Fruit fly (Drosophila melanogaster) whole organism, embryonic: ENCODE measurements around the gene CHES-1-like.

ENCODE experiments used
- BtbVII ChIP-seq: fragments of 200-800 bp; sonication (Bioruptor generic); optimal IDR thresholded peaks from 3 replicates; lab custom pipeline; 2017; ENCODE audit warnings: missing biosample characterization, mild to moderate bottlenecking, missing genetic modification characterization
- CG1024 ChIP-seq: fragments of 200-800 bp; sonication (Bioruptor generic); IDR thresholded peaks from 2 replicates; pipeline ENCODE4 v1.3.6; 2022; ENCODE audit warnings: missing biosample characterization, missing genetic modification characterization
- CG10462 ChIP-seq: fragments of 200-800 bp; sonication (Bioruptor generic); optimal IDR thresholded peaks from 2 replicates; lab custom pipeline; 2016; ENCODE audit warnings: missing biosample characterization, missing genetic modification characterization
- CG12071 ChIP-seq: fragments of 200-800 bp; sonication (Bioruptor generic); optimal IDR thresholded peaks from 3 replicates; lab custom pipeline; 2018; ENCODE audit warnings: missing biosample characterization, mild to moderate bottlenecking, missing genetic modification characterization
- CG12299 ChIP-seq: fragments of 200-800 bp; sonication (Bioruptor generic); optimal IDR thresholded peaks from 2 replicates; lab custom pipeline; 2018; ENCODE audit warnings: missing biosample characterization, mild to moderate bottlenecking, missing genetic modification characterization
- CG13123 ChIP-seq: fragments of 200-800 bp; sonication (Bioruptor generic); optimal IDR thresholded peaks from 2 replicates; lab custom pipeline; 2016; ENCODE audit warnings: missing biosample characterization, missing genetic modification characterization
- CG15011 ChIP-seq: fragments of 200-800 bp; sonication (Bioruptor generic); optimal IDR thresholded peaks from 3 replicates; lab custom pipeline; 2018; ENCODE audit warnings: missing biosample characterization, mild to moderate bottlenecking, missing genetic modification characterization
- CG1603 ChIP-seq: fragments of 200-800 bp; sonication (Bioruptor generic); optimal IDR thresholded peaks from 2 replicates; lab custom pipeline; 2019; ENCODE audit warnings: missing biosample characterization, mild to moderate bottlenecking, missing genetic modification characterization, moderate library complexity
- CG2116 ChIP-seq: fragments of 200-800 bp; sonication (Bioruptor generic); optimal IDR thresholded peaks from 3 replicates; lab custom pipeline; 2018; ENCODE audit warnings: missing biosample characterization, mild to moderate bottlenecking, missing genetic modification characterization
- CG2120 ChIP-seq: fragments of 200-800 bp; sonication (Bioruptor generic); optimal IDR thresholded peaks from 3 replicates; lab custom pipeline; 2016; ENCODE audit warnings: missing biosample characterization, missing genetic modification characterization
- CG2875 ChIP-seq: fragments of 200-800 bp; sonication (Bioruptor generic); optimal IDR thresholded peaks from 2 replicates; lab custom pipeline; 2017; ENCODE audit warnings: missing biosample characterization, mild to moderate bottlenecking, missing genetic modification characterization, missing genetic modification reagents
- CG3281 ChIP-seq: fragments of 200-800 bp; sonication (Bioruptor generic); optimal IDR thresholded peaks from 3 replicates; lab custom pipeline; 2017; ENCODE audit warnings: missing biosample characterization, mild to moderate bottlenecking, missing genetic modification characterization
- CG3407 ChIP-seq: fragments of 200-800 bp; sonication (Bioruptor generic); optimal IDR thresholded peaks from 2 replicates; lab custom pipeline; 2018; ENCODE audit warnings: missing biosample characterization, mild to moderate bottlenecking, missing genetic modification characterization
- CG3995 ChIP-seq: fragments of 200-800 bp; sonication (Bioruptor generic); optimal IDR thresholded peaks from 3 replicates; lab custom pipeline; 2016; ENCODE audit warnings: missing biosample characterization, missing genetic modification characterization
- CG42726 ChIP-seq: fragments of 200-800 bp; sonication (Bioruptor generic); IDR thresholded peaks from 2 replicates; pipeline ENCODE4 v1.3.6; 2022; ENCODE audit warnings: missing biosample characterization, missing genetic modification characterization; ENCODE audit not compliant: partially characterized antibody
- CG4424 ChIP-seq: fragments of 200-800 bp; sonication (Bioruptor generic); optimal IDR thresholded peaks from 3 replicates; lab custom pipeline; 2016; ENCODE audit warnings: missing biosample characterization, missing genetic modification characterization
- CG4707 ChIP-seq: fragments of 200-800 bp; sonication (Bioruptor generic); optimal IDR thresholded peaks from 2 replicates; lab custom pipeline; 2018; ENCODE audit warnings: missing biosample characterization, mild to moderate bottlenecking, missing genetic modification characterization, moderate library complexity
- CG7987 ChIP-seq: fragments of 200-800 bp; sonication (Bioruptor generic); optimal IDR thresholded peaks from 2 replicates; lab custom pipeline; 2018; ENCODE audit warnings: missing biosample characterization, mild to moderate bottlenecking, missing genetic modification characterization, moderate library complexity
- CG8359 ChIP-seq: fragments of 200-800 bp; sonication (Bioruptor generic); optimal IDR thresholded peaks from 2 replicates; lab custom pipeline; 2017; ENCODE audit warnings: missing biosample characterization, mild to moderate bottlenecking, missing genetic modification characterization, borderline replicate concordance
- Dfd ChIP-seq, 2 experiments: fragments of >200 bp; optimal IDR thresholded peaks; 2 replicates each; lab custom pipeline; 2017; ENCODE audit warnings: missing biosample characterization in 2 of 2, missing genetic modification characterization in 2 of 2
- Dp ChIP-seq: fragments of 200-800 bp; sonication (Bioruptor generic); optimal IDR thresholded peaks from 2 replicates; lab custom pipeline; 2018; ENCODE audit warnings: missing biosample characterization, mild to moderate bottlenecking, missing genetic modification characterization, moderate library complexity
- E2f2 ChIP-seq: fragments of 200-800 bp; sonication (Bioruptor generic); IDR thresholded peaks from 2 replicates; pipeline ENCODE4 v1.3.6; 2022; ENCODE audit warnings: missing biosample characterization, missing genetic modification characterization
- ERR ChIP-seq: fragments of 200-800 bp; sonication (Bioruptor generic); optimal IDR thresholded peaks from 2 replicates; lab custom pipeline; 2016; ENCODE audit warnings: missing biosample characterization, missing genetic modification characterization
- H2.0 ChIP-seq: fragments of 200-800 bp; sonication (Bioruptor generic); IDR thresholded peaks from 2 replicates; pipeline ENCODE4 v1.3.6; 2022; ENCODE audit warnings: missing biosample characterization, missing genetic modification characterization
- Jarid2 ChIP-seq: fragments of 200-800 bp; sonication (Bioruptor generic); optimal IDR thresholded peaks from 3 replicates; lab custom pipeline; 2017; ENCODE audit warnings: mild to moderate bottlenecking, missing biosample characterization, missing genetic modification reagents, missing genetic modification characterization
- Lhr ChIP-seq: fragments of 200-800 bp; sonication (Bioruptor generic); optimal IDR thresholded peaks from 3 replicates; lab custom pipeline; 2017; ENCODE audit warnings: mild to moderate bottlenecking, missing biosample characterization, missing genetic modification reagents, missing genetic modification characterization
- MESR4 ChIP-seq: fragments of 200-800 bp; sonication (Bioruptor generic); optimal IDR thresholded peaks from 2 replicates; lab custom pipeline; 2018; ENCODE audit warnings: missing biosample characterization, mild to moderate bottlenecking, missing genetic modification characterization, moderate library complexity
- Mad ChIP-seq: fragments of 200-800 bp; sonication (Bioruptor generic); optimal IDR thresholded peaks from 2 replicates; lab custom pipeline; 2016; ENCODE audit warnings: missing biosample characterization, missing genetic modification characterization
- Med ChIP-seq: fragments of 200-800 bp; sonication (Bioruptor generic); peaks from one replicate; lab custom pipeline; 2016; ENCODE audit warnings: missing biosample characterization, missing genetic modification characterization, mild to moderate bottlenecking, inconsistent platforms, moderate library complexity
- Myb ChIP-seq: fragments of 200-800 bp; sonication (Bioruptor generic); optimal IDR thresholded peaks from 2 replicates; lab custom pipeline; 2016; ENCODE audit warnings: missing biosample characterization, missing genetic modification characterization
- NfI ChIP-seq: fragments of 200-800 bp; sonication (Bioruptor generic); optimal IDR thresholded peaks from 3 replicates; lab custom pipeline; 2018; ENCODE audit warnings: missing biosample characterization, mild to moderate bottlenecking, missing genetic modification characterization, moderate library complexity
- YL-1 ChIP-seq: fragments of 200-800 bp; sonication (Bioruptor generic); optimal IDR thresholded peaks from 3 replicates; lab custom pipeline; 2017; ENCODE audit warnings: missing biosample characterization, mild to moderate bottlenecking, missing genetic modification characterization
- ash1 ChIP-seq: fragments of 200-800 bp; sonication (Bioruptor generic); optimal IDR thresholded peaks from 2 replicates; lab custom pipeline; 2018; ENCODE audit warnings: missing biosample characterization, mild to moderate bottlenecking, missing genetic modification characterization
- btn ChIP-seq: fragments of 200-800 bp; sonication (Bioruptor generic); optimal IDR thresholded peaks from 2 replicates; lab custom pipeline; 2016; ENCODE audit warnings: missing biosample characterization, missing genetic modification characterization
- chinmo ChIP-seq: fragments of 200-800 bp; sonication (Bioruptor generic); IDR thresholded peaks from 4 replicates; pipeline ENCODE4 v1.3.6; 2022; ENCODE audit warnings: missing biosample characterization, missing genetic modification characterization; ENCODE audit not compliant: partially characterized antibody
- crol ChIP-seq: fragments of 200-800 bp; sonication (Bioruptor generic); IDR thresholded peaks from 2 replicates; pipeline ENCODE4 v1.3.6; 2022; ENCODE audit warnings: missing biosample characterization, missing genetic modification characterization
- dpn ChIP-seq, 2 experiments: fragments of 200-800 bp; sonication (Bioruptor generic); optimal IDR thresholded peaks; 3 replicates each; lab custom pipeline; 2016; ENCODE audit warnings: missing biosample characterization in 2 of 2, missing genetic modification characterization in 2 of 2
- fd102C ChIP-seq: fragments of 200-800 bp; sonication (Bioruptor generic); optimal IDR thresholded peaks from 2 replicates; lab custom pipeline; 2018; ENCODE audit warnings: missing biosample characterization, mild to moderate bottlenecking, missing genetic modification characterization, moderate library complexity
- lab ChIP-seq: fragments of 200-800 bp; sonication (Bioruptor generic); optimal IDR thresholded peaks from 3 replicates; lab custom pipeline; 2017; ENCODE audit warnings: missing biosample characterization, missing genetic modification characterization, mild to moderate bottlenecking, moderate library complexity, missing genetic modification reagents
- lilli ChIP-seq: fragments of 200-800 bp; sonication (Bioruptor generic); optimal IDR thresholded peaks from 3 replicates; lab custom pipeline; 2016; ENCODE audit warnings: missing biosample characterization, missing genetic modification characterization
- nom ChIP-seq: fragments of 200-800 bp; sonication (Bioruptor generic); optimal IDR thresholded peaks from 2 replicates; lab custom pipeline; 2017; ENCODE audit warnings: missing biosample characterization, missing genetic modification characterization, mild to moderate bottlenecking, moderate library complexity, missing genetic modification reagents
- pb ChIP-seq: fragments of 200-800 bp; sonication (Bioruptor generic); optimal IDR thresholded peaks from 3 replicates; lab custom pipeline; 2016; ENCODE audit warnings: missing biosample characterization, missing genetic modification characterization
- pzg ChIP-seq: fragments of 200-800 bp; sonication (Bioruptor generic); optimal IDR thresholded peaks from 3 replicates; lab custom pipeline; 2018; ENCODE audit warnings: missing biosample characterization, mild to moderate bottlenecking, missing genetic modification characterization, moderate library complexity
- row ChIP-seq: fragments of 200-800 bp; sonication (Bioruptor generic); IDR thresholded peaks from 3 replicates; pipeline ENCODE4 v1.3.6; 2022; ENCODE audit warnings: missing biosample characterization, missing genetic modification characterization
- zfh1 ChIP-seq: fragments of 200-800 bp; sonication (Bioruptor generic); IDR thresholded peaks from 3 replicates; pipeline ENCODE4 v1.3.6; 2022; ENCODE audit warnings: missing biosample characterization, missing genetic modification characterization

CHES-1-like gene

DNA sequence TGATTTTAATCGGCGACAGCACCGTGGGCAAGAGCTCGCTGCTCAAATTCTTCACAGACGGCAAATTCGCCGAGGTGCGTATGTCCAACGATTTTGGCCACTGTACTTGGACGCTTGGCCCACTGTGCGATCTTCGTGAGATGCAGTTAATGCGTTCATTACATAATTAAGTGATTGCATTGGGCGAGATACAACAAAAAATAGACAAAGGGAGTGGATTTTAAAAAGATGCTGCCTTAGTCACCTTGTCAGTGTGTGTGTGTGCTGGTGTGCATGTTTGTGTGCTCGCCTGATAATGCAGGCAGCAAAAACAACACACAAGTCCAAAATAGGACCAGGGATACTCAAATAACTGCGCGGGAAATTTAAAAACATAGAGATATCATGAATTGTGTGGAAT, 26.1 kb upstream of the CHES-1-like start (continued):
- TF ChIP-seq Med (peak; percentile 66), CG3407 (GFP tag; lab: Kevin White, UChicago) (no peak), H2.0 (GFP tag; lab: Robert Waterston, UW) (no peak), CG3995 (GFP tag; lab: Kevin White, UChicago) (no peak), CG10462 (GFP tag; lab: Kevin White, UChicago) (no peak), CG2875 (GFP tag; lab: Kevin White, UChicago) (no peak), fd102C (GFP tag; lab: Kevin White, UChicago) (no peak), E2f2 (GFP tag; lab: Robert Waterston, UW) (peak; percentile 85), CG4424 (GFP tag; lab: Kevin White, UChicago) (no peak), CG7987 (no peak), Myb (no peak), CG1603 (tag; lab: Kevin White, UChicago) (peak; percentile 29), CG12071 (no peak), chinmo (GFP tag; lab: Robert Waterston, UW) (peak; percentile 66; the same call in 1 of the 4 replicates), CG1024 (GFP tag; lab: Robert Waterston, UW) (no peak), MESR4 (peak; percentile 38), Jarid2 (GFP tag; lab: Kevin White, UChicago) (no peak), CG15011 (GFP tag; lab: Kevin White, UChicago) (no peak), dpn (GFP tag; optimal IDR thresholded peaks at IDR 0.05; lab: Kevin White, UChicago) (no peak), YL-1 (GFP tag; lab: Kevin White, UChicago) (no peak), Mad (GFP tag; lab: Kevin White, UChicago) (no peak), btn (GFP tag; lab: Kevin White, UChicago) (no peak), CG12299 (tag; lab: Kevin White, UChicago) (no peak), lab (GFP tag; lab: Kevin White, UChicago) (no peak), lilli (no peak), CG3281 (no peak), Dp (GFP tag; lab: Kevin White, UChicago) (peak; percentile 73), nom (GFP tag; lab: Kevin White, UChicago) (peak; percentile 38), crol (GFP tag; lab: Robert Waterston, UW) (no peak), CG4707 (peak; percentile 98), CG2120 (GFP tag; lab: Kevin White, UChicago) (no peak), CG8359 (GFP tag; lab: Kevin White, UChicago) (no peak), BtbVII (no peak), Lhr (GFP tag; lab: Kevin White, UChicago) (no peak), NfI (GFP tag; lab: Kevin White, UChicago) (no peak), pb (no peak), row (GFP tag; lab: Robert Waterston, UW) (no peak; the same call in 2 of the 3 replicates), zfh1 (GFP tag; lab: Robert Waterston, UW) (0 out of 3 replicates have a peak, but pooled peaks have one; percentile 9), Dfd (GFP tag; optimal IDR thresholded peaks at IDR 0.05; lab: Kevin White, UChicago) (no peak), ERR (GFP tag; lab: Kevin White, UChicago) (no peak), ash1 (no peak), CG13123 (GFP tag; lab: Kevin White, UChicago) (no peak), pzg (GFP tag; lab: Kevin White, UChicago) (peak; percentile 24), CG42726 (no peak), CG2116 (peak; percentile 1)
